Worm (Caenorhabditis elegans): ENCODE results near the gene R05G9.5.

R05G9.5 gene

DNA sequence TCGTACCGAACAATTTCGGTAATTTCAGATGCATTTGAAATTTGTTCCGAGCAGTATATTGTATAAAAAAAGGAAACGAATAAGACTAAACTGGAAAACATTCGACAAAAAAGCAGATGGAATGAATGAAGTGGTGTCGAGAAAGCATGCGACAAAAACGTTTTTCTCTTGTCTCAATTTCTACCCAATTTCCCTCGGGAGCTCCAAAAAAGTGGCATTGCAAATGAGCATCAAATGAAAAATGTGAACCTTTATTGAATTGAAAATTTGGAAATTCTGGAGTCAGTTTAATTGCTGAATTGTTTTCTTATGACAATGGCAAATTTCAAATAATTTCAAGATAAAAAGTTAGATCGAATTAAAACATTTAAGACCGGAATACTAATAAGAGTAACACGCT is at the start of gene R05G9.5:
Gene R05G9.5, minus strand, starts transcription at position 101 of the 400 bp plus-strand sequence.
- TF ChIP-seq elt-3 (tag; optimal IDR thresholded peaks at IDR 0.05) (no peak), nfya-1 (tag; optimal IDR thresholded peaks at IDR 0.05; ENCODE audit: insufficient read depth) (no peak), eor-1 (tag; optimal IDR thresholded peaks at IDR 0.05) (no peak), ZK546.5 (tag; optimal IDR thresholded peaks at IDR 0.05) (no peak), lsy-12 (tag; optimal IDR thresholded peaks at IDR 0.05) (no peak), nhr-12 (tag; optimal IDR thresholded peaks at IDR 0.05) (no peak), nhr-28 (tag; optimal IDR thresholded peaks at IDR 0.05) (no peak)

DNA sequence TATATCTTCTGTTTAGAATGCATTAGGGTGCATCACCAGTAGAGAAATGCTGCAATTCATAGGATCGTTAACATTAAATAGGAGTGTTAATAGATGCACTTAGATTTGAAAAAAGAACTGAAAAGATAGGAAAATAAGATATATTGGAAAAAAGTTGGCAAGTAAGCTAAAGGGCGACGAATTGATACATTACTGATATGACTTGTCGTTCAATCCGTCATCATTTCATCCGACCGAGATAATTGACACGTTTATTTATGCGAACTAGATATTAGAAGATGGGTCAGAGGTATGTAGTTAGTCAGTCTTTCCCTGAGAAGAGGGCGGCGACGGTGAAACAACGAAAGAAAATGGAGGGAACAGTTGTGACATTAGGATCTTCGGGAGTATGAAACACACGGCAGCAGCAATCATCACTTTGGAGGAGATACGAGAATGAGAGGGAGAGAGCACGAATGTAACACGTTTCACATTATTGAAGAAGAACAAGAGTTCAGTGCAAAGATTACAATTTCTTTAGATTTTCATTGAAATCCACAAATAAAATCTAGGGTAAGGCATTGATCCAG is 44.9 kb upstream of the R05G9.5 start, which contains the start of gene lron-15:
Gene lron-15, minus strand, starts transcription at position 51 of the 569 bp plus-strand sequence.
- TF ChIP-seq nfya-1 (tag; optimal IDR thresholded peaks at IDR 0.05; ENCODE audit: insufficient read depth) (no peak), ZK546.5 (tag; optimal IDR thresholded peaks at IDR 0.05) (no peak)

DNA sequence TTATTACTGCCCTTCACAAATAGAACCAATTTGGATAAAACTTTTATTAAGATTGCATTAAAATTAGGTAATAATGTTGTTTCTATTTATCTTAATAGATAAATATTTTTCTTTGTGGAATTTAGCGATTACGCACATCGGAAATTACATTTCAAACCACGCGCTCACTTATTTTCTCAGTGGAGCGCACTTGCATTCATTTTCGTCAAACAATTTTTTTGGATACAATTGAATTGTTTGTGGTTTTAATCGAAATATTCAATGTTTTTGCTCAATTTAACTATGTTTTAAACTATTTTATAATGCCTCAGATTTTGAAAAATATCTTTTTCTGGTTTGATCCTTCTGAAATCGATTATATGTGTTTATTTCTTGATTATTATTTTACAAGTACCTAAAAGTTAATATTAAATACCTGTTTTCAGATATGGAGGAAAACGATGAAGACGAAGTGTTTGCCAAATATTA is 35.9 kb upstream of the R05G9.5 start, which contains the start of gene utp-20:
Gene utp-20, plus strand, starts transcription at position 418 of the 468 bp plus-strand sequence.
- TF ChIP-seq ceh-28 (tag; optimal IDR thresholded peaks at IDR 0.05): no peak
- TF ChIP-seq nhr-237 (tag; optimal IDR thresholded peaks at IDR 0.05): no peak
- TF ChIP-seq nhr-43 (tag; optimal IDR thresholded peaks at IDR 0.05; ENCODE audit: poor library complexity, severe bottlenecking): no peak
- TF ChIP-seq snpc-4 (tag; optimal IDR thresholded peaks at IDR 0.05): peak; percentile 42
- TF ChIP-seq aly-2 (tag; optimal IDR thresholded peaks at IDR 0.05): no peak
- no peak for TF ChIP-seq nhr-28 (tag; optimal IDR thresholded peaks at IDR 0.05)
- no peak for TF ChIP-seq ceh-16 (tag; optimal IDR thresholded peaks at IDR 0.05)
- no peak for TF ChIP-seq unc-62 (GFP tag; optimal IDR thresholded peaks at IDR 0.05)
- peak; percentile 49 for TF ChIP-seq nhr-23 (tag; optimal IDR thresholded peaks at IDR 0.05)
- TF ChIP-seq skn-1 (tag; optimal IDR thresholded peaks at IDR 0.05): peak; percentile 31
- TF ChIP-seq fkh-2 (tag; optimal IDR thresholded peaks at IDR 0.05): no peak
- peak; percentile 59 for TF ChIP-seq lin-15B (tag; optimal IDR thresholded peaks at IDR 0.05)
- TF ChIP-seq nhr-12 (tag; optimal IDR thresholded peaks at IDR 0.05): no peak
- TF ChIP-seq elt-2 (tag; optimal IDR thresholded peaks at IDR 0.05): no peak
- no peak for TF ChIP-seq pqm-1 (tag; optimal IDR thresholded peaks at IDR 0.05)
- TF ChIP-seq nfya-1 (tag; optimal IDR thresholded peaks at IDR 0.05; ENCODE audit: insufficient read depth): peak; percentile 58

DNA sequence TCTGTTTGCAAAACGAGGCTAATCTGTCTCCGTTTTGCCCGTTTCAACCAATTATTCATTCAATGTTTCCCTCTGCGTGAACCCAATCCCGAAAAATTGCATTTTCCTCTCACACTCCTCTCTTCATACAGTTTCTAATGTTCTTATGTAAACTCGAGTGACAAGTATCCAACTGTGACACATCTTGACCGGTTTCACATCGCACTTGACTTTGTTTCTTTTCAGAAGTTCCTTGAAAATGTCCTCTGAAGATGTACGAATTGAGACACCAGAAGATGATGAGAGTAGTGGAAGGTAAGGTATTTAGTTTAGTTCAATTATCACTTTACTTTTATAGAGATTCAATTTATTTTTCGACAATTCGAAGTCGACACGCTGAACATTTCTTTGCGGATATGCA is 31.9 kb upstream of the R05G9.5 start, which contains the start of gene abcx-1:
Gene abcx-1, plus strand, starts transcription at position 224 of the 400 bp plus-strand sequence.
- TF ChIP-seq egl-27 (tag; optimal IDR thresholded peaks at IDR 0.05): no peak
- TF ChIP-seq fkh-10 (GFP tag; optimal IDR thresholded peaks at IDR 0.05): no peak
- TF ChIP-seq zag-1 (tag; optimal IDR thresholded peaks at IDR 0.05): no peak
- no peak for TF ChIP-seq tbx-2 (tag; optimal IDR thresholded peaks at IDR 0.05)
- no peak for TF ChIP-seq elt-3 (tag; optimal IDR thresholded peaks at IDR 0.05)
- TF ChIP-seq nhr-67 (tag; optimal IDR thresholded peaks at IDR 0.05): no peak
- TF ChIP-seq lsy-12 (tag; optimal IDR thresholded peaks at IDR 0.05): no peak
- no peak for TF ChIP-seq nhr-237 (tag; optimal IDR thresholded peaks at IDR 0.05)
- TF ChIP-seq nhr-25 (tag; optimal IDR thresholded peaks at IDR 0.05): no peak
- TF ChIP-seq nhr-23 (tag; optimal IDR thresholded peaks at IDR 0.05): no peak
- TF ChIP-seq nhr-28 (tag; optimal IDR thresholded peaks at IDR 0.05): no peak

DNA sequence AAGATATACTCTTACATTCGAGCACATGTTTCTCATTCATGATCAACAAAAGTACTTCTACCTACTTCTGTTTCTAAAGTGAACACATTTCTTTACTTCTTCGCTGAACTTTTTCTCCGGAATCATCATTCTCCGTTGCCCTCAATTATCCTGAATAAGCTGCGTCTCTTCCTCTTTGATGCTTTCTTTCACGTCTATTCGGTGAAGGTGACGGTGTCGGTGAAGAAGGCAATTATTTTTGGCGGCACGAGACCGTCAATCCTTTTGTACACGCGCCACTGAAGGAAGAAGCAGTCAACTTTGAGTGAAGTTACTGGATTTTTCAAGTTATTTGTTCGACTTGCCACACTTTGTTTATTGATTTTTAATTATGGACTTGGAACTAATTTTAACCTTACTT is 31.5 kb upstream of the R05G9.5 start, which contains the start of gene abch-1:
Gene abch-1, minus strand, starts transcription at position 101 of the 400 bp plus-strand sequence.
- TF ChIP-seq nhr-67 (tag; optimal IDR thresholded peaks at IDR 0.05) (no peak), ztf-11 (tag; optimal IDR thresholded peaks at IDR 0.05) (no peak), fos-1 (tag; optimal IDR thresholded peaks at IDR 0.05) (no peak), nhr-12 (tag; optimal IDR thresholded peaks at IDR 0.05) (no peak), ceh-9 (tag; optimal IDR thresholded peaks at IDR 0.05) (no peak), nhr-43 (tag; optimal IDR thresholded peaks at IDR 0.05; ENCODE audit: poor library complexity, severe bottlenecking) (no peak), elt-2 (tag; optimal IDR thresholded peaks at IDR 0.05) (no peak), skn-1 (tag; optimal IDR thresholded peaks at IDR 0.05) (no peak), R02D3.7 (tag; optimal IDR thresholded peaks at IDR 0.05) (no peak), lin-15B (tag; optimal IDR thresholded peaks at IDR 0.05) (no peak), unc-62 (GFP tag; optimal IDR thresholded peaks at IDR 0.05) (no peak), elt-3 (tag; optimal IDR thresholded peaks at IDR 0.05) (no peak)

DNA sequence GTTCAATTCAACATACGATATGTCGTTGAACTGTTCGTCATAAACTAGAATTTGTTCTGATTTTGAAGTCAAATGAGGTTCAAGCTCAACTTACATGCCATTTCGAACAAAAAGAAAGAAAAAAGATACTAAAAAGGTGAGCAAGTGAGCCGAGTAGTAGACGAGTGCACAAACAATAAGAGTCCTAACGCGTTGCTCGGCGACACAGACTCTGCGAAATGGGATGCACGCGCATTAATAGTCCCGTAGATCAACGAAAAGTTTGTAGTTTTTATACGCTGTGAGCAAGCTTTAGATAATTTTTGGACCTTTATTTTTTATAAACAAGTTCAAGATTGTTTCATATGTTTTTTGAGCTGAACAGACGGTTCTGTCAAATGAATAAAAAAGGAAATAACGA is 28.6 kb upstream of the R05G9.5 start, which contains the start of gene C56E6.4:
Gene C56E6.4, minus strand, starts transcription at position 101 of the 400 bp plus-strand sequence.
- TF ChIP-seq nhr-237 (tag; optimal IDR thresholded peaks at IDR 0.05) (no peak), unc-62 (GFP tag; optimal IDR thresholded peaks at IDR 0.05) (no peak), snpc-4 (tag; optimal IDR thresholded peaks at IDR 0.05) (no peak), pqm-1 (tag; optimal IDR thresholded peaks at IDR 0.05) (no peak)

All from whole organism, L3 larva.